Worm (Caenorhabditis elegans) whole organism, midembryonic: Measurements from ENCODE around the gene spdl-1.

ENCODE experiments used
- T22C8.4 ChIP-seq: fragments of 200-800 bp; sonication (Bioruptor generic); IDR thresholded peaks from 2 replicates; pipeline ENCODE4 v1.3.6; 2022; ENCODE audit warnings: missing genetic modification characterization, missing compliant biosample characterization
- cog-1 ChIP-seq: sonication (generic microtip); optimal IDR thresholded peaks from 2 replicates; lab custom pipeline; 2016; ENCODE audit warnings: missing genetic modification characterization, missing compliant biosample characterization
- flt-1 ChIP-seq: fragments of 200-800 bp; sonication (Bioruptor generic); IDR thresholded peaks from 2 replicates; pipeline ENCODE4 v1.3.6; 2022; ENCODE audit warnings: missing genetic modification characterization, missing compliant biosample characterization
- klf-2 ChIP-seq: fragments of 200-800 bp; sonication (Bioruptor generic); conservative IDR thresholded peaks from 2 replicates; pipeline ENCODE4 v1.3.6; 2022; ENCODE audit warnings: missing genetic modification reagents, missing genetic modification characterization, missing compliant biosample characterization
- med-1 ChIP-seq: sonication (generic microtip); optimal IDR thresholded peaks from 2 replicates; lab custom pipeline; 2017; ENCODE audit warnings: missing genetic modification characterization, mild to moderate bottlenecking, missing compliant biosample characterization, antibody characterized with exemption, missing genetic modification reagents; ENCODE audit not compliant: insufficient read depth
- ref-1 ChIP-seq: fragments of 200-800 bp; sonication (Bioruptor generic); conservative IDR thresholded peaks from 2 replicates; pipeline ENCODE4 v1.3.6; 2022; ENCODE audit warnings: missing genetic modification reagents, missing genetic modification characterization, missing compliant biosample characterization
- tab-1 ChIP-seq: fragments of 200-800 bp; sonication (Bioruptor generic); IDR thresholded peaks from 2 replicates; pipeline ENCODE4 v1.3.6; 2022; ENCODE audit warnings: missing genetic modification characterization, missing compliant biosample characterization
- ztf-23 ChIP-seq: fragments of 200-800 bp; sonication (Bioruptor generic); IDR thresholded peaks from 2 replicates; pipeline ENCODE4 v1.3.6; 2022; ENCODE audit warnings: missing genetic modification reagents, missing genetic modification characterization, missing compliant biosample characterization
- ztf-29 ChIP-seq: fragments of 200-800 bp; sonication (Bioruptor generic); IDR thresholded peaks from 2 replicates; pipeline ENCODE4 v1.3.6; 2022; ENCODE audit warnings: missing genetic modification reagents, missing genetic modification characterization, missing compliant biosample characterization

The spdl-1 gene

DNA sequence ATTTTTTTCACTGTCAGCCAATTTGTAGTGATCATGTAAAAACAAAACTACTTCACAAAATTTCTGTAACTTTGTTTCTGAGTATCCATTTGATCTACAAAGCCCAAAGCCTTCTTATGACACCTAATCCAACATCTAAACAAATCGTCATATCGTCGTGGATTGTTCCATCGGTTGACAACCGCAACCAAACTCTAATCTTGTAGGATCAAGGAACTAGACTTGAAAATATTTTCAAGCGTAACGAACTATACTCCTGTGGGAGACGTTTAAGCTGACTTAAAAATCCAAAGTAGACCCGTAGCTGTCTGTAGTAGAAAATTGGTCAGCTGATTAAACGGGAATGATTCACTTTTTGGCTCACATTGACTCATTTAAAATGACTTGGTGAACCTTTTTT lies 48.2 kb downstream of the spdl-1 start:
- TF ChIP-seq ref-1 (GFP tag; lab: Robert Waterston, UW) (no peak), cog-1 (tag; lab: Kevin White, UChicago) (no peak), flt-1 (GFP tag; lab: Robert Waterston, UW) (no peak), ztf-23 (no peak), klf-2 (no peak), tab-1 (no peak)

DNA sequence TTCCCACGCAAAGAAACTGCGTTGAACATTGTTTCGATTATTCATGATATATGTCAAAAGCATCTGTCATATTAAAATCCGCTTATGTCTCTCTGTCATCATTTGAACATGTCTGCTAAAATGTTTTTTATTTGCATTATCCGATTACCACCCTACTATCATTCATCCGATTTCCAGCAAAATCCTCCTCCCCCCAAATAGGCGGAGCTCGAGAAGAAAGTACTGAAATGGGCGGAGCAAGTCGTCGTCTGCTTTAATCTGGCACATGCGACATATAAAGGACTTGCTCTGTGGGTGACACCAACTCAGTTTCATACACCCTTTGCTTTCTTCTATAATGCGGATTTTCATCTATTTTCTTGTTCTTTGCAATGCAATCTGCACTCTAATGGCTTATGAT lies 50.7 kb downstream of the spdl-1 start, which contains the start of gene T09A5.14:
T09A5.14 (plus strand) TSS at position 301 of the 400 bp plus-strand sequence.
- no peak for TF ChIP-seq cog-1 (tag; lab: Kevin White, UChicago)
- no peak for TF ChIP-seq tab-1
- TF ChIP-seq ztf-23 = no peak
- TF ChIP-seq T22C8.4 (GFP tag; lab: Robert Waterston, UW) = no peak
- TF ChIP-seq ztf-29 (GFP tag; lab: Robert Waterston, UW) = no peak
- no peak for TF ChIP-seq klf-2
- no peak for TF ChIP-seq med-1 (GFP tag; lab: Kevin White, UChicago)
- no peak for TF ChIP-seq ref-1 (GFP tag; lab: Robert Waterston, UW)
- TF ChIP-seq flt-1 (GFP tag; lab: Robert Waterston, UW) = no peak
